Fruit fly (Drosophila melanogaster) whole organism, embryonic: Measurements from ENCODE around the gene CG9926.
A peak's percentile ranks its signal among the peaks of the same experiment; 100 is the strongest.

Experiments
- CG10543 ChIP-seq: fragments of 200-800 bp; sonication (Bioruptor generic); optimal IDR thresholded peaks from 3 replicates; lab custom pipeline; 2017; ENCODE audit warnings: missing biosample characterization, mild to moderate bottlenecking, missing genetic modification characterization, moderate library complexity
- CG1233 ChIP-seq: fragments of 200-800 bp; sonication (Bioruptor generic); optimal IDR thresholded peaks from 4 replicates; lab custom pipeline; 2018; ENCODE audit warnings: missing biosample characterization, mild to moderate bottlenecking, missing genetic modification characterization
- CG14441 ChIP-seq: fragments of 200-800 bp; sonication (Bioruptor generic); IDR thresholded peaks from 2 replicates; pipeline ENCODE4 v1.3.6; 2022; ENCODE audit warnings: missing biosample characterization, missing genetic modification characterization
- CG15601 ChIP-seq: fragments of 200-800 bp; sonication (Bioruptor generic); optimal IDR thresholded peaks from 3 replicates; lab custom pipeline; 2019; ENCODE audit warnings: missing biosample characterization, mild to moderate bottlenecking, missing genetic modification characterization, moderate library complexity
- CG18619 ChIP-seq: fragments of 200-800 bp; sonication (Bioruptor generic); optimal IDR thresholded peaks from 3 replicates; lab custom pipeline; 2017; ENCODE audit warnings: missing biosample characterization, mild to moderate bottlenecking, missing genetic modification characterization
- CG2875 ChIP-seq: fragments of 200-800 bp; sonication (Bioruptor generic); optimal IDR thresholded peaks from 2 replicates; lab custom pipeline; 2017; ENCODE audit warnings: missing biosample characterization, mild to moderate bottlenecking, missing genetic modification characterization, missing genetic modification reagents
- CG32532 ChIP-seq: fragments of 200-800 bp; sonication (Bioruptor generic); IDR thresholded peaks from 2 replicates; pipeline ENCODE4 v1.3.6; 2022; ENCODE audit warnings: missing biosample characterization, missing genetic modification characterization
- CG33213 ChIP-seq: fragments of 200-800 bp; sonication (Bioruptor generic); optimal IDR thresholded peaks from 3 replicates; lab custom pipeline; 2016; ENCODE audit warnings: missing biosample characterization, missing genetic modification characterization
- CG34422 ChIP-seq: fragments of 200-800 bp; sonication (Bioruptor generic); IDR thresholded peaks from 3 replicates; pipeline ENCODE4 v1.3.6; 2022; ENCODE audit warnings: missing biosample characterization, missing genetic modification characterization
- CG4360 ChIP-seq: fragments of 200-800 bp; sonication (Bioruptor generic); IDR thresholded peaks from 2 replicates; pipeline ENCODE4 v1.3.6; 2022; ENCODE audit warnings: missing biosample characterization, missing genetic modification characterization
- CG43689 ChIP-seq: fragments of 200-800 bp; sonication (Bioruptor generic); IDR thresholded peaks from 2 replicates; pipeline ENCODE4 v1.3.6; 2022; ENCODE audit warnings: missing biosample characterization, missing genetic modification characterization
- CG4730 ChIP-seq: fragments of 200-800 bp; sonication (Bioruptor generic); IDR thresholded peaks from 2 replicates; pipeline ENCODE4 v1.3.6; 2022; ENCODE audit warnings: missing biosample characterization, missing genetic modification characterization
- CG8281 ChIP-seq: fragments of 200-800 bp; sonication (Bioruptor generic); optimal IDR thresholded peaks from 2 replicates; lab custom pipeline; 2018; ENCODE audit warnings: missing biosample characterization, mild to moderate bottlenecking, missing genetic modification characterization, moderate library complexity
- CG8290 ChIP-seq, 3 experiments: fragments of 200-800 bp; sonication (Bioruptor generic); optimal IDR thresholded peaks; 2 replicates each; lab custom pipeline; 2016 to 2019; ENCODE audit warnings: missing biosample characterization in 3 of 3, missing genetic modification characterization in 3 of 3, mild to moderate bottlenecking in 2 of 3, moderate library complexity in 1 of 3
- CkIIα-i1 ChIP-seq: fragments of 200-800 bp; sonication (Bioruptor generic); IDR thresholded peaks from 2 replicates; pipeline ENCODE4 v1.3.6; 2022; ENCODE audit warnings: missing biosample characterization, missing genetic modification characterization
- ERR ChIP-seq: fragments of 200-800 bp; sonication (Bioruptor generic); optimal IDR thresholded peaks from 2 replicates; lab custom pipeline; 2016; ENCODE audit warnings: missing biosample characterization, missing genetic modification characterization
- Ets65A ChIP-seq: fragments of 200-800 bp; sonication (Bioruptor generic); peaks from one replicate; lab custom pipeline; 2016; ENCODE audit warnings: missing biosample characterization, missing genetic modification characterization
- HHEX ChIP-seq: fragments of 200-800 bp; sonication (Bioruptor generic); optimal IDR thresholded peaks from 3 replicates; lab custom pipeline; 2017; ENCODE audit warnings: missing biosample characterization, mild to moderate bottlenecking, missing genetic modification characterization, missing genetic modification reagents
- HLH3B ChIP-seq: fragments of 200-800 bp; sonication (Bioruptor generic); IDR thresholded peaks from 2 replicates; pipeline ENCODE4 v1.3.6; 2022; ENCODE audit warnings: missing biosample characterization, missing genetic modification characterization
- HmgD ChIP-seq: fragments of 200-800 bp; sonication (Bioruptor generic); optimal IDR thresholded peaks from 3 replicates; lab custom pipeline; 2016; ENCODE audit warnings: missing biosample characterization, missing genetic modification characterization
- MBD-R2 ChIP-seq: fragments of 200-800 bp; sonication (Bioruptor generic); IDR thresholded peaks from 2 replicates; pipeline ENCODE4 v1.3.6; 2022; ENCODE audit warnings: missing biosample characterization, missing genetic modification characterization
- Med ChIP-seq: fragments of 200-800 bp; sonication (Bioruptor generic); peaks from one replicate; lab custom pipeline; 2016; ENCODE audit warnings: missing biosample characterization, missing genetic modification characterization, mild to moderate bottlenecking, inconsistent platforms, moderate library complexity
- Meics ChIP-seq: fragments of 200-800 bp; sonication (Bioruptor generic); optimal IDR thresholded peaks from 2 replicates; lab custom pipeline; 2017; ENCODE audit warnings: missing biosample characterization, mild to moderate bottlenecking, missing genetic modification characterization
- Mrtf ChIP-seq: fragments of 200-800 bp; sonication (Bioruptor generic); IDR thresholded peaks from 3 replicates; pipeline ENCODE4 v1.3.6; 2022; ENCODE audit warnings: missing biosample characterization, missing genetic modification characterization
- Scr ChIP-seq: fragments of 200-800 bp; sonication (Bioruptor generic); IDR thresholded peaks from 2 replicates; pipeline ENCODE4 v1.3.6; 2022; ENCODE audit warnings: missing biosample characterization, missing genetic modification characterization; ENCODE audit not compliant: partially characterized antibody
- abd-A ChIP-seq: fragments of 200-800 bp; sonication (Bioruptor generic); optimal IDR thresholded peaks from 3 replicates; lab custom pipeline; 2019; ENCODE audit warnings: missing biosample characterization, mild to moderate bottlenecking, missing genetic modification characterization, moderate library complexity
- bcd ChIP-seq: fragments of 200-800 bp; sonication (Bioruptor generic); optimal IDR thresholded peaks from 2 replicates; lab custom pipeline; 2017; ENCODE audit warnings: missing biosample characterization, mild to moderate bottlenecking, missing genetic modification characterization
- cg ChIP-seq: fragments of 200-800 bp; sonication (Bioruptor generic); optimal IDR thresholded peaks from 3 replicates; lab custom pipeline; 2019; ENCODE audit warnings: missing biosample characterization, mild to moderate bottlenecking, missing genetic modification characterization, moderate library complexity
- chinmo ChIP-seq: fragments of 200-800 bp; sonication (Bioruptor generic); IDR thresholded peaks from 4 replicates; pipeline ENCODE4 v1.3.6; 2022; ENCODE audit warnings: missing biosample characterization, missing genetic modification characterization; ENCODE audit not compliant: partially characterized antibody
- ci ChIP-seq: fragments of 200-800 bp; sonication (Bioruptor generic); IDR thresholded peaks from 3 replicates; pipeline ENCODE4 v1.3.6; 2022; ENCODE audit warnings: missing biosample characterization, missing genetic modification characterization
- dysf ChIP-seq: fragments of 200-800 bp; sonication (Bioruptor generic); IDR thresholded peaks from 3 replicates; pipeline ENCODE4 v1.3.6; 2022; ENCODE audit warnings: missing biosample characterization, missing genetic modification characterization
- ftz-f1 ChIP-seq: fragments of 200-800 bp; sonication (Bioruptor generic); optimal IDR thresholded peaks from 2 replicates; lab custom pipeline; 2016; ENCODE audit warnings: missing biosample characterization, missing genetic modification characterization
- grau ChIP-seq: fragments of 200-800 bp; optimal IDR thresholded peaks from 3 replicates; lab custom pipeline; 2019; ENCODE audit warnings: missing biosample characterization, mild to moderate bottlenecking, missing genetic modification characterization, moderate library complexity
- grn ChIP-seq: fragments of 200-800 bp; sonication (Bioruptor generic); optimal IDR thresholded peaks from 3 replicates; lab custom pipeline; 2017; ENCODE audit warnings: missing biosample characterization, missing genetic modification characterization
- hbn ChIP-seq: fragments of 200-800 bp; sonication (Bioruptor generic); IDR thresholded peaks from 2 replicates; pipeline ENCODE4 v1.3.6; 2022; ENCODE audit warnings: missing biosample characterization, missing genetic modification characterization; ENCODE audit not compliant: partially characterized antibody
- kni ChIP-seq: fragments of 200-800 bp; sonication (Bioruptor generic); optimal IDR thresholded peaks from 3 replicates; lab custom pipeline; 2017; ENCODE audit warnings: mild to moderate bottlenecking, missing biosample characterization, missing genetic modification reagents, missing genetic modification characterization
- lmd ChIP-seq: fragments of 200-800 bp; sonication (Bioruptor generic); IDR thresholded peaks from 2 replicates; pipeline ENCODE4 v1.3.6; 2022; ENCODE audit warnings: missing biosample characterization, missing genetic modification characterization
- oc ChIP-seq: fragments of 200-800 bp; sonication (Bioruptor generic); optimal IDR thresholded peaks from 2 replicates; lab custom pipeline; 2018; ENCODE audit warnings: missing biosample characterization, mild to moderate bottlenecking, missing genetic modification characterization, moderate library complexity
- peb ChIP-seq: fragments of 200-800 bp; sonication (Bioruptor generic); IDR thresholded peaks from 2 replicates; pipeline ENCODE4 v1.3.6; 2022; ENCODE audit warnings: missing biosample characterization, missing genetic modification characterization
- pros ChIP-seq: fragments of 200-800 bp; sonication (Bioruptor generic); optimal IDR thresholded peaks from 3 replicates; lab custom pipeline; 2019; ENCODE audit warnings: missing biosample characterization, mild to moderate bottlenecking, missing genetic modification characterization, moderate library complexity
- rib ChIP-seq: fragments of 200-800 bp; sonication (Bioruptor generic); IDR thresholded peaks from 2 replicates; pipeline ENCODE4 v1.3.6; 2022; ENCODE audit warnings: missing biosample characterization, missing genetic modification characterization
- sd ChIP-seq: fragments of 200-800 bp; sonication (Bioruptor generic); optimal IDR thresholded peaks from 3 replicates; lab custom pipeline; 2018; ENCODE audit warnings: missing biosample characterization, mild to moderate bottlenecking, missing genetic modification characterization, moderate library complexity
- sens ChIP-seq: fragments of 200-800 bp; sonication (Bioruptor generic); peaks from one replicate; lab custom pipeline; 2016; ENCODE audit warnings: missing biosample characterization, missing genetic modification characterization
- sr ChIP-seq: fragments of 200-800 bp; sonication (Bioruptor generic); IDR thresholded peaks from 3 replicates; pipeline ENCODE4 v1.3.6; 2022; ENCODE audit warnings: missing biosample characterization, missing genetic modification characterization
- sug ChIP-seq: fragments of 200-800 bp; optimal IDR thresholded peaks from 2 replicates; lab custom pipeline; 2019; ENCODE audit warnings: missing biosample characterization, mild to moderate bottlenecking, missing genetic modification characterization, moderate library complexity
- trem ChIP-seq: fragments of 200-800 bp; optimal IDR thresholded peaks from 3 replicates; lab custom pipeline; 2019; ENCODE audit warnings: missing biosample characterization, mild to moderate bottlenecking, missing genetic modification characterization, moderate library complexity
- vvl ChIP-seq: fragments of 200-800 bp; sonication (Bioruptor generic); IDR thresholded peaks from 2 replicates; pipeline ENCODE4 v1.3.6; 2022; ENCODE audit warnings: missing biosample characterization, missing genetic modification characterization
- zfh2 ChIP-seq: fragments of 200-800 bp; sonication (Bioruptor generic); optimal IDR thresholded peaks from 2 replicates; lab custom pipeline; 2016; ENCODE audit warnings: missing biosample characterization, missing genetic modification characterization

CG9926 gene

DNA sequence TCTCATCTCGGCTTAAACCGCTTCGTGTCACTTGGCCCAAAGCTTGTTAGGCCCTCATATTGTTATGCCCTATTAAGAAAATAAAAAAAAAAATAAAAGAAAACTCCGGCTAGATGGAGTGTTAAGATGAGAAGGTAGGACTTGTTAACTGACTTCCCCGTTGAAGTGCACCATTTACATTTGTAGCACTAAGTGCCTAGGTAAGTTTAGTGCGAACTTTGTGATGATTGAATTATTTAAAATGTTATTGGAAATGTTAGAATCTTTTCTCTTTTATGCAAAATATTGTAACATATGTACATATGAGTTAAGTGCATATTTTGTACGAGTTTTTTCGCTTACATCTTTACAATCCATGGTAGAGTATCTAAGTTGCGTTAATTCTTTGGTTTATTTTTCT, 47.2 kb upstream of the CG9926 start (continued):
- TF ChIP-seq CkIIα-i1 (GFP tag; lab: Robert Waterston, UW) (no peak), Scr (GFP tag; lab: Robert Waterston, UW) (no peak), CG4360 (GFP tag; lab: Robert Waterston, UW) (no peak), ERR (GFP tag; lab: Kevin White, UChicago) (no peak), CG15601 (tag; lab: Kevin White, UChicago) (no peak), Ets65A (GFP tag; lab: Kevin White, UChicago) (peak; percentile 55)

DNA sequence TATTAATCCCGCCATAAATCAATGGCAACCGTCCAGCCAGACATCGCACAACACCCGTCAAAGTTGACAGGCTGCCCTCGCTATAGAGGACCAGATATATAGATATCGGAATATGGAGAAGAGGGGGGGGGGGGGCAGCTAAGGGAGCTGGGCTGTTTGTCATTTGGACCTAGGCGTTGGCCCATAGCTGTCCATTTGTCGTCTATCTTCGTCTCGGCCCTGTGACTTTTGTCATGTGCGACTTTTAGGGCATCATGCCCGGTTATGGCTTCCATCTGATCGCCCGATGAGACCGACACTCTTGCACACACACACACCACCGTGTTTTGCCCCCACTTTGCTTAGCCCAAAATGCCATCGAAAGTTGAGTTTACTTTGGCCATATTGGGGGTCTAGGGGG, 46.8 kb upstream of the CG9926 start:
- TF ChIP-seq cg (peak; percentile 22), dysf (peak; percentile 25; the same call in 1 of the 3 replicates), CG33213 (GFP tag; lab: Kevin White, UChicago) (no peak), CG10543 (GFP tag; lab: Kevin White, UChicago) (peak; percentile 76), CG34422 (GFP tag; lab: Robert Waterston, UW) (0 out of 3 replicates have a peak, but pooled peaks have one; percentile 38), HmgD (GFP tag; lab: Kevin White, UChicago) (no peak), peb (GFP tag; lab: Robert Waterston, UW) (no peak), CG18619 (GFP tag; lab: Kevin White, UChicago) (no peak), Mrtf (GFP tag; lab: Robert Waterston, UW) (0 out of 3 replicates have a peak, but pooled peaks have one; percentile 31), Med (peak; percentile 52), CG43689 (GFP tag; lab: Robert Waterston, UW) (0 out of 2 replicates have a peak, but pooled peaks have one; percentile 4), CG2875 (GFP tag; lab: Kevin White, UChicago) (no peak), grau (tag; lab: Kevin White, UChicago) (peak; percentile 88), rib (GFP tag; lab: Robert Waterston, UW) (peak; percentile 21; the same call in 1 of the 2 replicates), ftz-f1 (GFP tag; lab: Kevin White, UChicago) (peak; percentile 31), Meics (GFP tag; lab: Kevin White, UChicago) (no peak), abd-A (peak; percentile 70), lmd (GFP tag; lab: Robert Waterston, UW) (peak; percentile 25; the same call in 1 of the 2 replicates), ci (GFP tag; lab: Robert Waterston, UW) (peak; percentile 47; the same call in 1 of the 3 replicates), CG1233 (no peak), HLH3B (GFP tag; lab: Robert Waterston, UW) (peak; percentile 35; the same call in 1 of the 2 replicates), vvl (GFP tag; lab: Robert Waterston, UW) (peak; percentile 13; the same call in 1 of the 2 replicates), oc (peak; percentile 83), CG8281 (tag; lab: Kevin White, UChicago) (peak; percentile 47), chinmo (GFP tag; lab: Robert Waterston, UW) (0 out of 4 replicates have a peak, but pooled peaks have one; percentile 52), bcd (GFP tag; lab: Kevin White, UChicago) (peak; percentile 22), zfh2 (GFP tag; lab: Kevin White, UChicago) (peak; percentile 1), MBD-R2 (GFP tag; lab: Robert Waterston, UW) (0 out of 2 replicates have a peak, but pooled peaks have one; percentile 25), CG32532 (GFP tag; lab: Robert Waterston, UW) (peak; percentile 20; the same call in 1 of the 2 replicates), grn (GFP tag; lab: Kevin White, UChicago) (peak; percentile 26), CG8290 (GFP tag; optimal IDR thresholded peaks at IDR 0.05; lab: Kevin White, UChicago) (no peak), CG8290 (tag; optimal IDR thresholded peaks at IDR 0.05; lab: Kevin White, UChicago) (peak in 1 of 2 experiments; percentile 62), HHEX (peak; percentile 14), kni (peak; percentile 77), sens (GFP tag; lab: Kevin White, UChicago) (peak; percentile 40), trem (tag; lab: Kevin White, UChicago) (no peak), pros (GFP tag; lab: Kevin White, UChicago) (peak; percentile 39), CG14441 (GFP tag; lab: Robert Waterston, UW) (0 out of 2 replicates have a peak, but pooled peaks have one; percentile 31), CG4730 (no peak), hbn (GFP tag; lab: Robert Waterston, UW) (no peak), sr (0 out of 3 replicates have a peak, but pooled peaks have one; percentile 21), sd (peak; percentile 18), sug (tag; lab: Kevin White, UChicago) (peak; percentile 12)
